Worm (Caenorhabditis elegans) whole organism, L4 larva: ENCODE data around the gene picc-1.
A peak's percentile ranks its signal among the peaks of the same experiment; 100 is the strongest.

ENCODE experiments used
- R02D3.7 ChIP-seq: fragments of 150-350 bp; sonication (generic microtip); optimal IDR thresholded peaks from 3 replicates; lab custom pipeline; 2014; ENCODE audit warnings: missing biosample characterization, missing genetic modification characterization
- T20F7.1 ChIP-seq: fragments of 200-800 bp; sonication (Bioruptor generic); optimal IDR thresholded peaks from 2 replicates; lab custom pipeline; 2018; ENCODE audit warnings: mild to moderate bottlenecking, missing genetic modification characterization, missing compliant biosample characterization
- Y5F2A.4 ChIP-seq: fragments of 200-800 bp; sonication (Bioruptor generic); optimal IDR thresholded peaks from 2 replicates; lab custom pipeline; 2018; ENCODE audit warnings: mild to moderate bottlenecking, missing genetic modification characterization, missing compliant biosample characterization
- Y75B8A.6 ChIP-seq: fragments of 200-800 bp; sonication (Bioruptor generic); IDR thresholded peaks from 2 replicates; pipeline ENCODE4 v1.3.6; 2022; ENCODE audit warnings: missing genetic modification reagents, missing genetic modification characterization, missing compliant biosample characterization
- ZK337.2 ChIP-seq: fragments of 200-800 bp; sonication (Bioruptor generic); IDR thresholded peaks from 2 replicates; pipeline ENCODE4 v1.3.6; 2022; ENCODE audit warnings: missing genetic modification reagents, missing genetic modification characterization, missing compliant biosample characterization
- ZK546.5 ChIP-seq, 2 experiments: sonication (generic microtip); optimal IDR thresholded peaks; 2 replicates each; lab custom pipeline; 2017; ENCODE audit warnings: missing biosample characterization in 2 of 2, missing genetic modification characterization in 2 of 2
- aha-1 ChIP-seq: fragments of 150-350 bp; peaks from one replicate; lab custom pipeline; 2014; ENCODE audit warnings: missing biosample characterization, missing genetic modification characterization
- aly-2 ChIP-seq: sonication (generic microtip); optimal IDR thresholded peaks from 2 replicates; lab custom pipeline; 2018; ENCODE audit warnings: missing biosample characterization, missing genetic modification characterization
- ceh-28 ChIP-seq: fragments of 150-350 bp; optimal IDR thresholded peaks from 2 replicates; lab custom pipeline; 2014; ENCODE audit warnings: missing biosample characterization, missing genetic modification reagents, missing genetic modification characterization
- ceh-32 ChIP-seq: sonication (generic microtip); optimal IDR thresholded peaks from 2 replicates; lab custom pipeline; 2016; ENCODE audit warnings: mild to moderate bottlenecking, missing genetic modification characterization, missing compliant biosample characterization; ENCODE audit not compliant: poor library complexity
- ceh-82 ChIP-seq: sonication (generic microtip); optimal IDR thresholded peaks from 2 replicates; lab custom pipeline; 2017; ENCODE audit warnings: missing biosample characterization, missing genetic modification characterization
- ctbp-1 ChIP-seq: fragments of 200-800 bp; sonication (Bioruptor generic); IDR thresholded peaks from 2 replicates; pipeline ENCODE4 v1.3.6; 2022; ENCODE audit warnings: missing genetic modification reagents, missing genetic modification characterization, missing compliant biosample characterization
- dmd-8 ChIP-seq: fragments of 200-800 bp; sonication (Bioruptor generic); IDR thresholded peaks from 2 replicates; pipeline ENCODE4 v1.3.6; 2022; ENCODE audit warnings: missing genetic modification characterization, missing compliant biosample characterization
- dmd-9 ChIP-seq: fragments of 200-800 bp; sonication (Bioruptor generic); IDR thresholded peaks from 2 replicates; pipeline ENCODE4 v1.3.6; 2022; ENCODE audit warnings: missing genetic modification reagents, missing genetic modification characterization, missing compliant biosample characterization
- duxl-1 ChIP-seq: sonication (generic microtip); optimal IDR thresholded peaks from 2 replicates; lab custom pipeline; 2016; ENCODE audit warnings: mild to moderate bottlenecking, missing genetic modification characterization, moderate library complexity, missing compliant biosample characterization; ENCODE audit not compliant: poor library complexity
- dve-1 ChIP-seq: sonication (generic microtip); optimal IDR thresholded peaks from 2 replicates; lab custom pipeline; 2017; ENCODE audit warnings: antibody characterized with exemption, mild to moderate bottlenecking, missing genetic modification characterization, missing compliant biosample characterization; ENCODE audit not compliant: insufficient read depth
- hif-1 ChIP-seq, 2 experiments: sonication (generic microtip); optimal IDR thresholded peaks; 2 replicates each; lab custom pipeline; 2016 to 2017; ENCODE audit warnings: missing compliant biosample characterization in 2 of 2, missing genetic modification characterization in 2 of 2, missing genetic modification reagents in 2 of 2, missing genotype in 2 of 2, mild to moderate bottlenecking in 1 of 2
- hlh-11 ChIP-seq: fragments of 200-800 bp; sonication (Bioruptor generic); optimal IDR thresholded peaks from 2 replicates; lab custom pipeline; 2018; ENCODE audit warnings: mild to moderate bottlenecking, missing genetic modification characterization, missing compliant biosample characterization
- hlh-30 ChIP-seq: sonication (generic microtip); optimal IDR thresholded peaks from 2 replicates; lab custom pipeline; 2017; ENCODE audit warnings: antibody characterized with exemption, mild to moderate bottlenecking, missing genetic modification characterization, missing compliant biosample characterization; ENCODE audit not compliant: insufficient read depth
- lin-1 ChIP-seq: fragments of 200-800 bp; sonication (Bioruptor generic); IDR thresholded peaks from 2 replicates; pipeline ENCODE4 v1.3.6; 2022; ENCODE audit warnings: missing genetic modification reagents, missing genetic modification characterization, missing compliant biosample characterization
- lin-15B ChIP-seq: fragments of 150-350 bp; sonication (generic microtip); optimal IDR thresholded peaks from 3 replicates; lab custom pipeline; 2014; ENCODE audit warnings: missing biosample characterization, missing genetic modification characterization
- lir-3 ChIP-seq: sonication (generic microtip); optimal IDR thresholded peaks from 2 replicates; lab custom pipeline; 2016; ENCODE audit warnings: mild to moderate bottlenecking, missing genetic modification characterization, missing compliant biosample characterization
- lsy-2 ChIP-seq, 2 experiments: fragments of 150-350 bp in 1 of 2; sonication (generic microtip) in 1 of 2; optimal IDR thresholded peaks; 2 replicates each; lab custom pipeline; 2014 to 2017; ENCODE audit warnings: missing biosample characterization in 2 of 2, missing genetic modification characterization in 2 of 2
- madf-9 ChIP-seq: fragments of 200-800 bp; sonication (Bioruptor generic); conservative IDR thresholded peaks from 2 replicates; pipeline ENCODE4 v1.3.6; 2022; ENCODE audit warnings: missing genetic modification reagents, missing genetic modification characterization, missing compliant biosample characterization
- mep-1 ChIP-seq: fragments of 150-350 bp; sonication (generic microtip); optimal IDR thresholded peaks from 3 replicates; lab custom pipeline; 2014; ENCODE audit warnings: missing biosample characterization, missing genetic modification characterization
- mes-2 ChIP-seq: sonication (generic microtip); optimal IDR thresholded peaks from 2 replicates; lab custom pipeline; 2016; ENCODE audit warnings: missing genotype, mild to moderate bottlenecking, missing genetic modification characterization, missing compliant biosample characterization; ENCODE audit not compliant: poor library complexity, severe bottlenecking
- mxl-2 ChIP-seq: fragments of 200-800 bp; sonication (Bioruptor generic); conservative IDR thresholded peaks from 2 replicates; pipeline ENCODE4 v1.3.6; 2022; ENCODE audit warnings: missing genetic modification reagents, missing genetic modification characterization, missing compliant biosample characterization
- nhr-237 ChIP-seq: sonication (generic microtip); optimal IDR thresholded peaks from 2 replicates; lab custom pipeline; 2017; ENCODE audit warnings: missing biosample characterization, missing genetic modification characterization
- nhr-28 ChIP-seq: fragments of 150-350 bp; optimal IDR thresholded peaks from 2 replicates; lab custom pipeline; 2014; ENCODE audit warnings: missing biosample characterization, missing genetic modification characterization
- nhr-42 ChIP-seq: fragments of 200-800 bp; sonication (Bioruptor generic); IDR thresholded peaks from 2 replicates; pipeline ENCODE4 v1.3.6; 2022; ENCODE audit warnings: missing genetic modification characterization, missing compliant biosample characterization
- nhr-76 ChIP-seq: fragments of 150-350 bp; optimal IDR thresholded peaks from 2 replicates; lab custom pipeline; 2014; ENCODE audit warnings: missing biosample characterization, missing genetic modification characterization
- pha-4 ChIP-seq, 2 experiments: fragments of 150-350 bp in 1 of 2; fragments of 200-800 bp in 1 of 2; sonication (Bioruptor generic) in 1 of 2; IDR thresholded peaks in 1 of 2; optimal IDR thresholded peaks in 1 of 2; 2 replicates each; pipeline versions ENCODE4 v1.3.6 to Lab custom; 2014 to 2022; ENCODE audit warnings: missing genetic modification characterization in 2 of 2, missing genetic modification reagents in 2 of 2, missing biosample characterization in 1 of 2, missing compliant biosample characterization in 1 of 2
- rbr-2 ChIP-seq: sonication (generic microtip); optimal IDR thresholded peaks from 2 replicates; lab custom pipeline; 2016; ENCODE audit warnings: missing genotype, missing genetic modification characterization, missing compliant biosample characterization
- skn-1 ChIP-seq: fragments of 150-350 bp; optimal IDR thresholded peaks from 2 replicates; lab custom pipeline; 2014; ENCODE audit warnings: missing biosample characterization, missing genetic modification characterization
- snpc-4 ChIP-seq: fragments of 150-350 bp; optimal IDR thresholded peaks from 2 replicates; lab custom pipeline; 2014; ENCODE audit warnings: missing biosample characterization, missing genetic modification characterization
- spr-3 ChIP-seq: fragments of 200-800 bp; sonication (Bioruptor generic); optimal IDR thresholded peaks from 2 replicates; lab custom pipeline; 2018; ENCODE audit warnings: mild to moderate bottlenecking, missing genetic modification characterization, missing compliant biosample characterization
- unc-62 ChIP-seq, 3 experiments: fragments of 150-350 bp in 1 of 3; sonication (generic microtip); optimal IDR thresholded peaks in 2 of 3; peaks in 1 of 3; 1 replicate in 1 of 3; 2 replicates in 2 of 3; lab custom pipeline; 2014 to 2017; ENCODE audit warnings: missing biosample characterization in 3 of 3, missing genetic modification characterization in 3 of 3, missing genetic modification reagents in 3 of 3, missing genotype in 1 of 3
- vab-7 ChIP-seq: fragments of 200-800 bp; sonication (Bioruptor generic); IDR thresholded peaks from 2 replicates; pipeline ENCODE4 v1.3.6; 2022; ENCODE audit warnings: missing genetic modification reagents, missing genetic modification characterization, missing compliant biosample characterization

picc-1 gene

DNA sequence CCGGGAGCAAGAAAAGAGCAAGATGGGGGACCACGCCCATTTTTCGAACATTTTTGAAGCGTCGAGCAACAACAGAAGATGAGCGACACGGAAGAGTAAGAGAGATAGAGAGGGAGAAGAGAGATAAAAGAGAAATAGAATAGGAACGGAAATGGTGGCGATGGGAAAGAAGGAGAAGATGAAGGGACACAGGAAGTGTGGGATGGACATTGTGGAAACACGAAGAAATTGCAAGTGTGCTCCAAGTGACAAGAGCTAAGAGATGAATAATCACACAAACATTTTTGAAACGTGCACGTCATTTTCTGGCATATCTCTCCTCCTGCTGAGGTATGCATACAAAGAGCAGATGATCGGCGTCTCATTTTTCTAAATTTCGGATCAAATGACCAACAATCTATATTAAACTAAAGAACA lies 11.8 kb downstream of the picc-1 start (continued):
- no peak for TF ChIP-seq ZK337.2
- 0 out of 2 replicates have a peak, but pooled peaks have one; percentile 65 for TF ChIP-seq ctbp-1 (GFP tag; lab: Robert Waterston, UW)
- no peak for TF ChIP-seq dmd-8 (GFP tag; lab: Robert Waterston, UW)
- TF ChIP-seq mep-1 = peak; percentile 25
- peak; percentile 11 for TF ChIP-seq nhr-28 (tag; lab: Kevin White, UChicago)
- peak; percentile 40 for TF ChIP-seq hlh-30 (tag; lab: Kevin White, UChicago)

ce11 chrV:6031585-6031984 lies 12.8 kb downstream of the picc-1 start:
- TF ChIP-seq aly-2 (tag; lab: Kevin White, UChicago) = no peak
- TF ChIP-seq hlh-30 (tag; lab: Kevin White, UChicago) = peak; percentile 47
- TF ChIP-seq, all 104 proteins: peak for 1

DNA sequence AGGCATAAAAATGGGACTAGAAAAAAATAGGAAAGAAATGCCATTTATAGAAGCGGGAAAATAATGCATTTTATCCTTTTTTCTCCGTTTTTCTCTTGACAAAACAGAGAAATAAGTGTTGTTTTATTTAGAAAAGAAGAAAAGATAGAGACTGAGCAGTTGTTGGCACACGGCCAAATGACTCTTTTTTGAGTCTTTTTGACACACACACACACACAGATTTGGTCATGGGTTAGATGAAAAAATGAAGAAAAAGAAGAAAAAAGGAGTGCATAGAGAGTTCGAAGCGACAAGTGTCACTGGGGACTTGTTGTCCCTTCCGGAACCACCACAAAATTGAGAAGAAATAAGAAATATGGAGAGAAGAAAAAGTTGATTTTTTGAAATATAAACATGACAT lies 14.7 kb downstream of the picc-1 start:
- TF ChIP-seq lir-3 (no peak), dmd-9 (GFP tag; lab: Robert Waterston, UW) (no peak), lin-1 (GFP tag; lab: Robert Waterston, UW) (no peak), T20F7.1 (GFP tag; lab: Kevin White, UChicago) (no peak), mep-1 (peak; percentile 19), hlh-30 (tag; lab: Kevin White, UChicago) (peak; percentile 56), lin-15B (tag; lab: Kevin White, UChicago) (no peak), nhr-42 (GFP tag; lab: Robert Waterston, UW) (no peak), lsy-2 (tag; optimal IDR thresholded peaks at IDR 0.05; lab: Kevin White, UChicago) (peak in 1 of 2 experiments; percentile 51), R02D3.7 (tag; lab: Kevin White, UChicago) (no peak), hif-1 (tag; optimal IDR thresholded peaks at IDR 0.05; lab: Kevin White, UChicago) (no peak), ceh-32 (tag; lab: Kevin White, UChicago) (no peak), Y75B8A.6 (GFP tag; lab: Robert Waterston, UW) (no peak), Y5F2A.4 (GFP tag; lab: Kevin White, UChicago) (no peak), nhr-237 (tag; lab: Kevin White, UChicago) (no peak), ceh-28 (tag; lab: Kevin White, UChicago) (no peak), vab-7 (GFP tag; lab: Robert Waterston, UW) (no peak), ceh-82 (no peak), aha-1 (tag; lab: Kevin White, UChicago) (peak; percentile 4), nhr-28 (tag; lab: Kevin White, UChicago) (no peak), spr-3 (GFP tag; lab: Kevin White, UChicago) (no peak), hlh-11 (tag; lab: Kevin White, UChicago) (peak; percentile 15), mes-2 (tag; lab: Kevin White, UChicago) (no peak), snpc-4 (tag; lab: Kevin White, UChicago) (no peak), rbr-2 (tag; lab: Kevin White, UChicago) (no peak), duxl-1 (no peak), skn-1 (tag; lab: Kevin White, UChicago) (no peak), madf-9 (GFP tag; lab: Robert Waterston, UW) (no peak), nhr-76 (tag; lab: Kevin White, UChicago) (no peak)

DNA sequence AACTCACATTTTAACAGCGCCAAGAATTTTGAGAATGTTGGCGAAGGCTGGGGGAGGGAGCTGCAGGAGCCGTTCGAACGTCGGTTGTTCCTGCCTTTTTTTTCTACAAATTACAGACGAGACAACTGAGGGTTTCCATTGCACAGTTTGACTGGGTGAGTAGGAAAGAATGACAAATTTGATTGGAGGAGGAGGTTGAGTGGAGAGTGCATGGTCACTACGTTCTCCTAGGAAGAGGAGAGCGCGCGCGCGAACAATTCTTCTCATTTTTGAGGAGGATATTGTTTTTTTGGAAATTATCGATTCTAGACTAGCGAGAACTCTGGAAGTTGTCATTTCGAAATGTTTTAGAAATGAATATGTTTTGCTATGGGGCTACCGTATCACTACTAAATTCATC lies 15.9 kb downstream of the picc-1 start, which contains the start of gene dhs-17:
TSS of gene dhs-17 (minus strand) at position 101 of the 400 bp plus-strand sequence.
- TF ChIP-seq unc-62 (GFP tag; optimal IDR thresholded peaks at IDR 0.05 in 1 of 2; lab: Kevin White, UChicago) (no peak), unc-62 (tag; optimal IDR thresholded peaks at IDR 0.05; lab: Kevin White, UChicago) (no peak), lin-1 (GFP tag; lab: Robert Waterston, UW) (no peak), ZK546.5 (tag; optimal IDR thresholded peaks at IDR 0.05; lab: Kevin White, UChicago) (no peak), hlh-30 (tag; lab: Kevin White, UChicago) (no peak), madf-9 (GFP tag; lab: Robert Waterston, UW) (no peak), lir-3 (no peak), dmd-8 (GFP tag; lab: Robert Waterston, UW) (no peak), dve-1 (tag; lab: Kevin White, UChicago) (no peak), mxl-2 (no peak), pha-4 (GFP tag; IDR thresholded peaks at IDR 0.05; lab: Robert Waterston, UW) (no peak), pha-4 (tag; optimal IDR thresholded peaks at IDR 0.05; lab: Kevin White, UChicago) (no peak)
